Fruit fly (Drosophila melanogaster) whole organism, embryonic: ENCODE results near the gene elgi.
A peak's percentile ranks its signal among the peaks of the same experiment; 100 is the strongest.

Experiments used
- Blimp-1 ChIP-seq: fragments of 200-800 bp; sonication (Bioruptor generic); optimal IDR thresholded peaks from 3 replicates; lab custom pipeline; 2018; ENCODE audit warnings: missing biosample characterization, missing genetic modification characterization, mild to moderate bottlenecking, moderate library complexity, missing genetic modification reagents
- BtbVII ChIP-seq: fragments of 200-800 bp; sonication (Bioruptor generic); optimal IDR thresholded peaks from 3 replicates; lab custom pipeline; 2017; ENCODE audit warnings: missing biosample characterization, mild to moderate bottlenecking, missing genetic modification characterization
- CG10321 ChIP-seq: fragments of 200-800 bp; sonication (Bioruptor generic); IDR thresholded peaks from 2 replicates; pipeline ENCODE4 v1.3.6; 2022; ENCODE audit warnings: missing biosample characterization, missing genetic modification characterization
- CG10462 ChIP-seq: fragments of 200-800 bp; sonication (Bioruptor generic); optimal IDR thresholded peaks from 2 replicates; lab custom pipeline; 2016; ENCODE audit warnings: missing biosample characterization, missing genetic modification characterization
- CG10543 ChIP-seq: fragments of 200-800 bp; sonication (Bioruptor generic); optimal IDR thresholded peaks from 3 replicates; lab custom pipeline; 2017; ENCODE audit warnings: missing biosample characterization, mild to moderate bottlenecking, missing genetic modification characterization, moderate library complexity
- CG10654 ChIP-seq: fragments of 200-800 bp; sonication (Bioruptor generic); optimal IDR thresholded peaks from 2 replicates; lab custom pipeline; 2016; ENCODE audit warnings: missing biosample characterization, missing genetic modification characterization
- CG11247 ChIP-seq: fragments of 200-800 bp; sonication (Bioruptor generic); IDR thresholded peaks from 2 replicates; pipeline ENCODE4 v1.3.6; 2022; ENCODE audit warnings: missing biosample characterization, missing genetic modification characterization
- CG11696 ChIP-seq: fragments of 200-800 bp; sonication (Bioruptor generic); IDR thresholded peaks from 2 replicates; pipeline ENCODE4 v1.3.6; 2022; ENCODE audit warnings: missing biosample characterization, missing genetic modification characterization
- CG11723 ChIP-seq: fragments of 200-800 bp; sonication (Bioruptor generic); optimal IDR thresholded peaks from 2 replicates; lab custom pipeline; 2017; ENCODE audit warnings: missing biosample characterization, mild to moderate bottlenecking, missing genetic modification characterization
- CG13287 ChIP-seq: fragments of 200-800 bp; sonication (Bioruptor generic); IDR thresholded peaks from 2 replicates; pipeline ENCODE4 v1.3.6; 2022; ENCODE audit warnings: missing biosample characterization, missing genetic modification characterization; ENCODE audit not compliant: partially characterized antibody
- CG1603 ChIP-seq: fragments of 200-800 bp; sonication (Bioruptor generic); optimal IDR thresholded peaks from 2 replicates; lab custom pipeline; 2019; ENCODE audit warnings: missing biosample characterization, mild to moderate bottlenecking, missing genetic modification characterization, moderate library complexity
- CG16813 ChIP-seq: fragments of 200-800 bp; sonication (Bioruptor generic); IDR thresholded peaks from 3 replicates; pipeline ENCODE4 v1.3.6; 2022; ENCODE audit warnings: missing biosample characterization, missing genetic modification characterization; ENCODE audit not compliant: partially characterized antibody
- CG17568 ChIP-seq: fragments of 200-800 bp; sonication (Bioruptor generic); optimal IDR thresholded peaks from 2 replicates; lab custom pipeline; 2018; ENCODE audit warnings: missing biosample characterization, mild to moderate bottlenecking, missing genetic modification characterization, moderate library complexity
- CG17802 ChIP-seq: fragments of 200-800 bp; sonication (Bioruptor generic); optimal IDR thresholded peaks from 2 replicates; lab custom pipeline; 2018; ENCODE audit warnings: missing biosample characterization, mild to moderate bottlenecking, missing genetic modification characterization, moderate library complexity
- CG30403 ChIP-seq: fragments of 200-800 bp; sonication (Bioruptor generic); optimal IDR thresholded peaks from 3 replicates; lab custom pipeline; 2016; ENCODE audit warnings: missing biosample characterization, missing genetic modification characterization
- CG31388 ChIP-seq: fragments of 200-800 bp; sonication (Bioruptor generic); optimal IDR thresholded peaks from 2 replicates; lab custom pipeline; 2016; ENCODE audit warnings: missing biosample characterization, missing genetic modification characterization
- CG34376 ChIP-seq: fragments of 200-800 bp; sonication (Bioruptor generic); optimal IDR thresholded peaks from 2 replicates; lab custom pipeline; 2018; ENCODE audit warnings: missing biosample characterization, mild to moderate bottlenecking, missing genetic modification characterization
- CG4424 ChIP-seq: fragments of 200-800 bp; sonication (Bioruptor generic); optimal IDR thresholded peaks from 3 replicates; lab custom pipeline; 2016; ENCODE audit warnings: missing biosample characterization, missing genetic modification characterization
- CG4707 ChIP-seq: fragments of 200-800 bp; sonication (Bioruptor generic); optimal IDR thresholded peaks from 2 replicates; lab custom pipeline; 2018; ENCODE audit warnings: missing biosample characterization, mild to moderate bottlenecking, missing genetic modification characterization, moderate library complexity
- CG9727 ChIP-seq: fragments of 200-800 bp; sonication (Bioruptor generic); optimal IDR thresholded peaks from 3 replicates; lab custom pipeline; 2017; ENCODE audit warnings: missing biosample characterization, mild to moderate bottlenecking, missing genetic modification characterization
- Hand ChIP-seq: fragments of 200-800 bp; sonication (Bioruptor generic); optimal IDR thresholded peaks from 2 replicates; lab custom pipeline; 2017; ENCODE audit warnings: mild to moderate bottlenecking, missing biosample characterization, missing genetic modification reagents, missing genetic modification characterization
- MBD-R2 ChIP-seq: fragments of 200-800 bp; sonication (Bioruptor generic); IDR thresholded peaks from 2 replicates; pipeline ENCODE4 v1.3.6; 2022; ENCODE audit warnings: missing biosample characterization, missing genetic modification characterization
- MTF-1 ChIP-seq: fragments of 200-800 bp; sonication (Bioruptor generic); optimal IDR thresholded peaks from 2 replicates; lab custom pipeline; 2018; ENCODE audit warnings: missing biosample characterization, mild to moderate bottlenecking, missing genetic modification characterization, borderline replicate concordance
- Opbp ChIP-seq: fragments of 200-800 bp; sonication (Bioruptor generic); IDR thresholded peaks from 3 replicates; pipeline ENCODE4 v1.3.6; 2022; ENCODE audit warnings: missing biosample characterization, missing genetic modification characterization; ENCODE audit not compliant: partially characterized antibody
- Trl ChIP-seq, 3 experiments: fragments of >200 bp in 2 of 3; fragments of 200-800 bp in 1 of 3; sonication (Bioruptor generic) in 1 of 3; optimal IDR thresholded peaks; 2 replicates in 1 of 3; 3 replicates in 2 of 3; lab custom pipeline; 2016 to 2017; ENCODE audit warnings: missing biosample characterization in 1 of 3, missing genetic modification characterization in 1 of 3
- ab ChIP-seq: fragments of 200-800 bp; sonication (Bioruptor generic); optimal IDR thresholded peaks from 2 replicates; lab custom pipeline; 2016; ENCODE audit warnings: missing biosample characterization, missing genetic modification characterization
- cad ChIP-seq: fragments of >200 bp; optimal IDR thresholded peaks from 2 replicates; lab custom pipeline; 2017; ENCODE audit warnings: missing biosample characterization, missing genetic modification characterization
- chif ChIP-seq, 2 experiments: fragments of 200-800 bp; sonication (Bioruptor generic); optimal IDR thresholded peaks; 3 replicates each; lab custom pipeline; 2016; ENCODE audit warnings: missing biosample characterization in 2 of 2, missing genetic modification characterization in 2 of 2
- crc ChIP-seq: fragments of 200-800 bp; sonication (Bioruptor generic); optimal IDR thresholded peaks from 2 replicates; lab custom pipeline; 2016; ENCODE audit warnings: missing biosample characterization, missing genetic modification characterization
- fu2 ChIP-seq: fragments of 200-800 bp; sonication (Bioruptor generic); optimal IDR thresholded peaks from 2 replicates; lab custom pipeline; 2016; ENCODE audit warnings: missing biosample characterization, missing genetic modification characterization
- gcm ChIP-seq: fragments of 200-800 bp; sonication (Bioruptor generic); optimal IDR thresholded peaks from 2 replicates; lab custom pipeline; 2019; ENCODE audit warnings: missing biosample characterization, mild to moderate bottlenecking, missing genetic modification characterization, moderate library complexity
- gem ChIP-seq: fragments of 200-800 bp; sonication (Bioruptor generic); optimal IDR thresholded peaks from 2 replicates; lab custom pipeline; 2019; ENCODE audit warnings: missing biosample characterization, mild to moderate bottlenecking, missing genetic modification characterization, moderate library complexity
- lola ChIP-seq, 3 experiments: fragments of >200 bp in 2 of 3; fragments of 200-800 bp in 1 of 3; sonication (Bioruptor generic) in 1 of 3; optimal IDR thresholded peaks; 2 replicates each; lab custom pipeline; 2017 to 2019; ENCODE audit warnings: missing biosample characterization in 3 of 3, missing genetic modification characterization in 3 of 3, mild to moderate bottlenecking in 1 of 3, moderate library complexity in 1 of 3
- mirr ChIP-seq: fragments of 200-800 bp; sonication (Bioruptor generic); optimal IDR thresholded peaks from 3 replicates; lab custom pipeline; 2018; ENCODE audit warnings: missing biosample characterization, mild to moderate bottlenecking, missing genetic modification characterization
- nau ChIP-seq: fragments of 200-800 bp; sonication (Bioruptor generic); optimal IDR thresholded peaks from 3 replicates; lab custom pipeline; 2017; ENCODE audit warnings: missing biosample characterization, mild to moderate bottlenecking, missing genetic modification characterization, missing genetic modification reagents
- nerfin-1 ChIP-seq: fragments of 200-800 bp; sonication (Bioruptor generic); optimal IDR thresholded peaks from 3 replicates; lab custom pipeline; 2019; ENCODE audit warnings: missing biosample characterization, mild to moderate bottlenecking, missing genetic modification characterization, moderate library complexity
- phol ChIP-seq: fragments of 200-800 bp; sonication (Bioruptor generic); optimal IDR thresholded peaks from 3 replicates; lab custom pipeline; 2018; ENCODE audit warnings: missing biosample characterization, mild to moderate bottlenecking, missing genetic modification characterization, moderate library complexity
- pros ChIP-seq: fragments of 200-800 bp; sonication (Bioruptor generic); optimal IDR thresholded peaks from 3 replicates; lab custom pipeline; 2019; ENCODE audit warnings: missing biosample characterization, mild to moderate bottlenecking, missing genetic modification characterization, moderate library complexity
- pum ChIP-seq: fragments of 200-800 bp; sonication (Bioruptor generic); optimal IDR thresholded peaks from 2 replicates; lab custom pipeline; 2016; ENCODE audit warnings: missing biosample characterization, missing genetic modification characterization
- ro ChIP-seq: fragments of 200-800 bp; sonication (Bioruptor generic); IDR thresholded peaks from 2 replicates; pipeline ENCODE4 v1.3.6; 2022; ENCODE audit warnings: missing biosample characterization, missing genetic modification characterization
- sens ChIP-seq: fragments of 200-800 bp; sonication (Bioruptor generic); peaks from one replicate; lab custom pipeline; 2016; ENCODE audit warnings: missing biosample characterization, missing genetic modification characterization
- sens-2 ChIP-seq: fragments of 200-800 bp; sonication (Bioruptor generic); IDR thresholded peaks from 2 replicates; pipeline ENCODE4 v1.3.6; 2022; ENCODE audit warnings: missing biosample characterization, missing genetic modification characterization
- sim ChIP-seq: fragments of 200-800 bp; sonication (Bioruptor generic); IDR thresholded peaks from 2 replicates; pipeline ENCODE4 v1.3.6; 2022; ENCODE audit warnings: missing biosample characterization, missing genetic modification characterization
- sqz ChIP-seq: fragments of 200-800 bp; sonication (Bioruptor generic); optimal IDR thresholded peaks from 3 replicates; lab custom pipeline; 2018; ENCODE audit warnings: missing biosample characterization, mild to moderate bottlenecking, missing genetic modification characterization
- sug ChIP-seq: fragments of 200-800 bp; optimal IDR thresholded peaks from 2 replicates; lab custom pipeline; 2019; ENCODE audit warnings: missing biosample characterization, mild to moderate bottlenecking, missing genetic modification characterization, moderate library complexity
- unpg ChIP-seq: fragments of 200-800 bp; sonication (Bioruptor generic); optimal IDR thresholded peaks from 3 replicates; lab custom pipeline; 2018; ENCODE audit warnings: missing biosample characterization, mild to moderate bottlenecking, missing genetic modification characterization, moderate library complexity
- usp ChIP-seq: fragments of >200 bp; optimal IDR thresholded peaks from 2 replicates; lab custom pipeline; 2017; ENCODE audit warnings: missing biosample characterization, missing genetic modification characterization
- wek ChIP-seq: fragments of 200-800 bp; sonication (Bioruptor generic); optimal IDR thresholded peaks from 3 replicates; lab custom pipeline; 2018; ENCODE audit warnings: missing biosample characterization, mild to moderate bottlenecking, missing genetic modification characterization, moderate library complexity
- wor ChIP-seq: fragments of 200-800 bp; sonication (Bioruptor generic); IDR thresholded peaks from 2 replicates; pipeline ENCODE4 v1.3.6; 2022; ENCODE audit warnings: missing biosample characterization, missing genetic modification characterization

elgi gene

DNA sequence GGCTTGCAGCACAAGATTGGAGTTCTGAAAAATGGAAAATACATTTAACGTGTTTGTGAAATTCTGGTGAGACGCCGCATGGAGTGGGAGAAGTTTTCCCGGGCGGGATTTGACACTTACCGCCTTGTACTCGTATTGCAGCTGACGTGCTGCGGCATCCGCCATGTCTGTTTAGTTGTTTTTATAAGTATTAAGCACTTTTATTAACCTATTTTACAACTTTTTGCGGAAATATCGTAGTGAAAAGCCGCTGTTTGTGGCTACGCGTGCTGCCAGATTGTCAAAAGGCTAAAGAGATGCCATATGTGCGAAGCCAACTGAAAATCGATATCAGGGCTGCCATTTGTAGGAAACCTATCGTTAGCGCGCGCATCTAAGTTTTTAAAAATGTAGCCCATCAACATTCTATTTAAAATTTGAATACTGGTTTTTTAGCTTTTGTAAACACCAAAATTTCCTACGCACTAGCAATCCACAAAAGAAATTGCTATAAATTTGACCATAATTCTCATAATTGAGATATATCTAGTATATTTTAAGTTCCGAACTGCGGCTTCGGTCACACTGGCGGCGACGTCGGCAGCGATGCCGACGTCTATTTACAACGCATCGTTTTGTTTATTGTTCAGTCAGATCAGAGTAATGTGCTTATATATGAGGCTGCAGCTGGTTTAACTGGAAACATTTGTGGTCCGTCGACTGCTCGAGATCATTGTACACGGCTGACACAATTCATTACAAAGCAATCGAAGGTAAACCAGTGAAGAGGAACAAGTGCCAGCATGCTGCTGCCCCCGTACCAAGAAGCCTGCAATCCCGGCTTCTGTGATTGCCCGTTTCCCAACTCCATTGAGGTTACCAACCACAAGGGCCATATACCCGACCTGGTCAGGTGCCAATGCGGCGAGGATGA lies 11.5 kb downstream of the elgi start, which contains the start of the genes Brr2 and CG10516 (continued):
- TF ChIP-seq wek (no peak), Trl (optimal IDR thresholded peaks at IDR 0.05; lab: Kevin White, UChicago) (no peak), Trl (GFP tag; optimal IDR thresholded peaks at IDR 0.05; lab: Kevin White, UChicago) (no peak), MTF-1 (GFP tag; lab: Kevin White, UChicago) (no peak), cad (GFP tag; lab: Kevin White, UChicago) (no peak), phol (tag; lab: Kevin White, UChicago) (peak; percentile 78), CG10543 (GFP tag; lab: Kevin White, UChicago) (peak; percentile 36), CG10654 (peak; percentile 17), CG10462 (GFP tag; lab: Kevin White, UChicago) (no peak), Hand (GFP tag; lab: Kevin White, UChicago) (no peak), CG13287 (peak; percentile 62), Opbp (GFP tag; lab: Robert Waterston, UW) (no peak), MBD-R2 (GFP tag; lab: Robert Waterston, UW) (peak; percentile 66), sqz (GFP tag; lab: Kevin White, UChicago) (no peak), Blimp-1 (GFP tag; lab: Kevin White, UChicago) (no peak), sens-2 (GFP tag; lab: Robert Waterston, UW) (no peak), CG17568 (GFP tag; lab: Kevin White, UChicago) (no peak), CG11247 (GFP tag; lab: Robert Waterston, UW) (no peak), lola (GFP tag; optimal IDR thresholded peaks at IDR 0.05; lab: Kevin White, UChicago) (peak in 1 of 3 experiments; percentile 31), unpg (GFP tag; lab: Kevin White, UChicago) (no peak), CG16813 (GFP tag; lab: Robert Waterston, UW) (no peak; the same call in 1 of the 3 replicates), gcm (GFP tag; lab: Kevin White, UChicago) (no peak), CG4424 (GFP tag; lab: Kevin White, UChicago) (no peak), CG30403 (GFP tag; lab: Kevin White, UChicago) (peak; percentile 38), gem (tag; lab: Kevin White, UChicago) (no peak), usp (no peak), crc (GFP tag; lab: Kevin White, UChicago) (no peak), CG31388 (GFP tag; lab: Kevin White, UChicago) (no peak), CG10321 (no peak), CG4707 (GFP tag; lab: Kevin White, UChicago) (no peak), CG11696 (GFP tag; lab: Robert Waterston, UW) (no peak), nau (GFP tag; lab: Kevin White, UChicago) (no peak), BtbVII (GFP tag; lab: Kevin White, UChicago) (no peak), CG9727 (GFP tag; lab: Kevin White, UChicago) (no peak), nerfin-1 (tag; lab: Kevin White, UChicago) (peak; percentile 19), CG11723 (GFP tag; lab: Kevin White, UChicago) (no peak), chif (GFP tag; optimal IDR thresholded peaks at IDR 0.05; lab: Kevin White, UChicago) (no peak)

- no peak for TF ChIP-seq CG1603 (tag; lab: Kevin White, UChicago)
- no peak for TF ChIP-seq sens (GFP tag; lab: Kevin White, UChicago)
- peak; percentile 59 for TF ChIP-seq sug (tag; lab: Kevin White, UChicago)
- TF ChIP-seq wor (GFP tag; lab: Robert Waterston, UW): no peak
- TF ChIP-seq mirr: peak; percentile 1
- no peak for TF ChIP-seq ro (GFP tag; lab: Robert Waterston, UW)
- TF ChIP-seq fu2: no peak
- TF ChIP-seq pros (GFP tag; lab: Kevin White, UChicago): peak; percentile 23
- no peak for TF ChIP-seq pum (GFP tag; lab: Kevin White, UChicago)
- no peak for TF ChIP-seq gem (tag; lab: Kevin White, UChicago)
- TF ChIP-seq sim: no peak
- TF ChIP-seq CG34376 (GFP tag; lab: Kevin White, UChicago): peak; percentile 51
- TF ChIP-seq ab (GFP tag; lab: Kevin White, UChicago): no peak
- TF ChIP-seq CG17802 (tag; lab: Kevin White, UChicago): no peak
These were observed 12.3 kb downstream of the elgi start for dm6 chr3L:15968686-15969085.
